Worm (Caenorhabditis elegans) whole organism, L3 larva: ENCODE data around the gene cest-9.2.

Source experiments
- aly-2 ChIP-seq: fragments of 150-350 bp; optimal IDR thresholded peaks from 2 replicates; lab custom pipeline; 2014; ENCODE audit warnings: missing biosample characterization, missing genetic modification characterization
- daf-12 ChIP-seq: fragments of 150-350 bp; optimal IDR thresholded peaks from 2 replicates; lab custom pipeline; 2014; ENCODE audit warnings: missing biosample characterization, missing genetic modification reagents, missing genetic modification characterization
- fos-1 ChIP-seq: fragments of 150-350 bp; optimal IDR thresholded peaks from 2 replicates; lab custom pipeline; 2014; ENCODE audit warnings: missing biosample characterization, missing genetic modification characterization
- jun-1 ChIP-seq: fragments of 150-350 bp; optimal IDR thresholded peaks from 2 replicates; lab custom pipeline; 2014; ENCODE audit warnings: missing biosample characterization, missing genetic modification reagents, missing genetic modification characterization
- nhr-11 ChIP-seq: fragments of 150-350 bp; optimal IDR thresholded peaks from 2 replicates; lab custom pipeline; 2014; ENCODE audit warnings: missing biosample characterization, missing genetic modification characterization
- nhr-12 ChIP-seq: fragments of 150-350 bp; optimal IDR thresholded peaks from 2 replicates; lab custom pipeline; 2014; ENCODE audit warnings: missing biosample characterization, missing genetic modification characterization
- nhr-237 ChIP-seq: fragments of 150-350 bp; optimal IDR thresholded peaks from 2 replicates; lab custom pipeline; 2014; ENCODE audit warnings: missing biosample characterization, missing genetic modification characterization
- nhr-77 ChIP-seq: fragments of 150-350 bp; optimal IDR thresholded peaks from 2 replicates; lab custom pipeline; 2014; ENCODE audit warnings: missing biosample characterization, missing genetic modification characterization
- skn-1 ChIP-seq: fragments of 150-350 bp; optimal IDR thresholded peaks from 2 replicates; lab custom pipeline; 2014; ENCODE audit warnings: missing biosample characterization, missing genetic modification characterization
- snpc-4 ChIP-seq: fragments of 150-350 bp; optimal IDR thresholded peaks from 2 replicates; lab custom pipeline; 2014; ENCODE audit warnings: missing biosample characterization, missing genetic modification characterization
- zag-1 ChIP-seq: fragments of 150-350 bp; optimal IDR thresholded peaks from 2 replicates; lab custom pipeline; 2014; ENCODE audit warnings: missing biosample characterization, missing genetic modification characterization
- ztf-11 ChIP-seq: fragments of 150-350 bp; optimal IDR thresholded peaks from 2 replicates; lab custom pipeline; 2014; ENCODE audit warnings: missing biosample characterization, missing genetic modification characterization

- TF ChIP-seq snpc-4 (tag; lab: Kevin White, UChicago) (no peak), zag-1 (tag; lab: Kevin White, UChicago) (no peak), skn-1 (no peak), aly-2 (tag; lab: Kevin White, UChicago) (no peak), nhr-77 (tag; lab: Kevin White, UChicago) (no peak), ztf-11 (tag; lab: Kevin White, UChicago) (no peak), nhr-237 (tag; lab: Kevin White, UChicago) (no peak), fos-1 (no peak), jun-1 (no peak), nhr-11 (tag; lab: Kevin White, UChicago) (no peak), daf-12 (no peak), nhr-12 (tag; lab: Kevin White, UChicago) (no peak)
Measured at ce11 chrX:12242902-12243301, 21.0 kb downstream of the cest-9.2 start.
